Worm (Caenorhabditis elegans) whole organism, L1 larva: ENCODE data around the gene Y75B8A.7.

Experiments
- C04F5.9 ChIP-seq: sonication (generic microtip); optimal IDR thresholded peaks from 2 replicates; lab custom pipeline; 2016; ENCODE audit warnings: missing genetic modification characterization, missing compliant biosample characterization
- C16A3.4 ChIP-seq: fragments of 150-350 bp; optimal IDR thresholded peaks from 2 replicates; lab custom pipeline; 2014; ENCODE audit warnings: missing biosample characterization, missing genetic modification characterization
- C34B4.2 ChIP-seq: sonication (generic microtip); optimal IDR thresholded peaks from 2 replicates; lab custom pipeline; 2017; ENCODE audit warnings: mild to moderate bottlenecking, missing genetic modification characterization, missing compliant biosample characterization
- F16B12.6 ChIP-seq: fragments of 150-350 bp; optimal IDR thresholded peaks from 2 replicates; lab custom pipeline; 2014; ENCODE audit warnings: missing biosample characterization, missing genetic modification characterization
- aly-2 ChIP-seq: fragments of 150-350 bp; optimal IDR thresholded peaks from 2 replicates; lab custom pipeline; 2014; ENCODE audit warnings: missing biosample characterization, missing genetic modification characterization
- blmp-1 ChIP-seq: fragments of 150-350 bp; optimal IDR thresholded peaks from 2 replicates; lab custom pipeline; 2014; ENCODE audit warnings: missing biosample characterization, missing genetic modification characterization
- efl-1 ChIP-seq, 4 experiments: fragments of 150-350 bp; optimal IDR thresholded peaks in 3 of 4; peaks in 1 of 4; 1 replicate in 1 of 4; 2 replicates in 3 of 4; lab custom pipeline; 2014; ENCODE audit warnings: missing biosample characterization in 2 of 4, missing genetic modification characterization in 2 of 4, missing genetic modification reagents in 2 of 4
- efl-3 ChIP-seq: fragments of 200-800 bp; sonication (Bioruptor generic); optimal IDR thresholded peaks from 2 replicates; lab custom pipeline; 2018; ENCODE audit warnings: mild to moderate bottlenecking, missing genetic modification characterization, missing compliant biosample characterization
- egl-13 ChIP-seq: sonication (generic microtip); optimal IDR thresholded peaks from 2 replicates; lab custom pipeline; 2016; ENCODE audit warnings: missing genotype, missing genetic modification reagents, missing genetic modification characterization, missing compliant biosample characterization
- elt-2 ChIP-seq: sonication (generic microtip); optimal IDR thresholded peaks from 2 replicates; lab custom pipeline; 2016; ENCODE audit warnings: missing genetic modification characterization, mild to moderate bottlenecking, inconsistent platforms, missing compliant biosample characterization, missing genetic modification reagents
- elt-3 ChIP-seq, 6 experiments: fragments of 150-350 bp in 1 of 6; sonication (generic microtip); optimal IDR thresholded peaks; 2 replicates each; lab custom pipeline; 2017 to 2018; ENCODE audit warnings: missing biosample characterization in 6 of 6, missing genetic modification characterization in 6 of 6, inconsistent platforms in 1 of 6
- ets-5 ChIP-seq: fragments of 200-800 bp; sonication (Bioruptor generic); IDR thresholded peaks from 2 replicates; pipeline ENCODE4 v1.3.6; 2022; ENCODE audit warnings: missing genetic modification characterization, missing compliant biosample characterization
- hlh-4 ChIP-seq: sonication (generic microtip); optimal IDR thresholded peaks from 2 replicates; lab custom pipeline; 2016; ENCODE audit warnings: mild to moderate bottlenecking, missing genetic modification characterization, missing compliant biosample characterization
- isw-1 ChIP-seq: fragments of 200-800 bp; sonication (Bioruptor generic); IDR thresholded peaks from 2 replicates; pipeline ENCODE4 v1.3.6; 2022; ENCODE audit warnings: missing genetic modification characterization, missing compliant biosample characterization
- lin-14 ChIP-seq: fragments of 200-800 bp; sonication (Bioruptor generic); optimal IDR thresholded peaks from 2 replicates; lab custom pipeline; 2018; ENCODE audit warnings: mild to moderate bottlenecking, missing genetic modification characterization, moderate library complexity, missing compliant biosample characterization
- lin-35 ChIP-seq, 2 experiments: fragments of 150-350 bp; optimal IDR thresholded peaks; 2 replicates each; lab custom pipeline; 2014; ENCODE audit warnings: missing biosample characterization in 2 of 2, missing genetic modification characterization in 2 of 2, missing genetic modification reagents in 2 of 2
- lsy-2 ChIP-seq, 2 experiments: fragments of 150-350 bp; optimal IDR thresholded peaks; 2 replicates each; lab custom pipeline; 2014; ENCODE audit warnings: missing biosample characterization in 2 of 2, missing genetic modification characterization in 2 of 2
- mab-9 ChIP-seq: fragments of 200-800 bp; sonication (Bioruptor generic); IDR thresholded peaks from 2 replicates; pipeline ENCODE4 v1.3.6; 2022; ENCODE audit warnings: missing genetic modification reagents, missing genetic modification characterization, missing compliant biosample characterization
- mep-1 ChIP-seq: fragments of 150-350 bp; optimal IDR thresholded peaks from 2 replicates; lab custom pipeline; 2014; ENCODE audit warnings: missing biosample characterization, missing genetic modification characterization
- nhr-19 ChIP-seq: fragments of 200-800 bp; sonication (Bioruptor generic); conservative IDR thresholded peaks from 2 replicates; pipeline ENCODE4 v1.3.6; 2022; ENCODE audit warnings: missing genetic modification characterization, missing compliant biosample characterization
- nhr-20 ChIP-seq: sonication (generic microtip); optimal IDR thresholded peaks from 2 replicates; lab custom pipeline; 2016; ENCODE audit warnings: mild to moderate bottlenecking, missing genetic modification characterization, missing compliant biosample characterization
- nhr-237 ChIP-seq: fragments of 150-350 bp; optimal IDR thresholded peaks from 2 replicates; lab custom pipeline; 2014; ENCODE audit warnings: missing biosample characterization, missing genetic modification characterization
- nhr-47 ChIP-seq: sonication (generic microtip); optimal IDR thresholded peaks from 2 replicates; lab custom pipeline; 2016; ENCODE audit warnings: mild to moderate bottlenecking, missing genetic modification characterization, moderate library complexity, missing compliant biosample characterization
- nhr-71 ChIP-seq: sonication (generic microtip); optimal IDR thresholded peaks from 2 replicates; lab custom pipeline; 2016; ENCODE audit warnings: mild to moderate bottlenecking, missing genetic modification characterization, moderate library complexity, missing compliant biosample characterization
- nhr-76 ChIP-seq: sonication (generic microtip); optimal IDR thresholded peaks from 2 replicates; lab custom pipeline; 2017; ENCODE audit warnings: missing biosample characterization, missing genetic modification characterization
- nhr-77 ChIP-seq: fragments of 150-350 bp; optimal IDR thresholded peaks from 2 replicates; lab custom pipeline; 2014; ENCODE audit warnings: missing biosample characterization, missing genetic modification characterization
- nhr-84 ChIP-seq: sonication (generic microtip); optimal IDR thresholded peaks from 2 replicates; lab custom pipeline; 2017; ENCODE audit warnings: missing biosample characterization, missing genetic modification characterization
- nhr-85 ChIP-seq: sonication (generic microtip); peaks from one replicate; lab custom pipeline; 2016; ENCODE audit warnings: missing genetic modification characterization, inconsistent platforms, missing compliant biosample characterization
- nhr-90 ChIP-seq: sonication (generic microtip); optimal IDR thresholded peaks from 2 replicates; lab custom pipeline; 2016; ENCODE audit warnings: mild to moderate bottlenecking, missing genetic modification characterization, missing compliant biosample characterization; ENCODE audit not compliant: poor library complexity
- pax-3 ChIP-seq: fragments of 200-800 bp; sonication (Bioruptor generic); optimal IDR thresholded peaks from 2 replicates; lab custom pipeline; 2018; ENCODE audit warnings: mild to moderate bottlenecking, missing genetic modification characterization, moderate library complexity, missing compliant biosample characterization
- sup-37 ChIP-seq: fragments of 200-800 bp; sonication (Bioruptor generic); optimal IDR thresholded peaks from 2 replicates; lab custom pipeline; 2018; ENCODE audit warnings: mild to moderate bottlenecking, missing genetic modification characterization, missing compliant biosample characterization
- tbx-2 ChIP-seq: sonication (generic microtip); optimal IDR thresholded peaks from 2 replicates; lab custom pipeline; 2016; ENCODE audit warnings: missing genetic modification characterization, missing compliant biosample characterization
- unc-30 ChIP-seq: sonication (generic microtip); optimal IDR thresholded peaks from 2 replicates; lab custom pipeline; 2017; ENCODE audit warnings: missing biosample characterization, missing genetic modification characterization
- unc-62 ChIP-seq: fragments of 150-350 bp; optimal IDR thresholded peaks from 2 replicates; lab custom pipeline; 2014; ENCODE audit warnings: missing biosample characterization, missing genetic modification reagents, missing genetic modification characterization
- ztf-4 ChIP-seq: fragments of 150-350 bp; optimal IDR thresholded peaks from 2 replicates; lab custom pipeline; 2014; ENCODE audit warnings: missing biosample characterization, missing genetic modification characterization

Y75B8A.7 gene

DNA sequence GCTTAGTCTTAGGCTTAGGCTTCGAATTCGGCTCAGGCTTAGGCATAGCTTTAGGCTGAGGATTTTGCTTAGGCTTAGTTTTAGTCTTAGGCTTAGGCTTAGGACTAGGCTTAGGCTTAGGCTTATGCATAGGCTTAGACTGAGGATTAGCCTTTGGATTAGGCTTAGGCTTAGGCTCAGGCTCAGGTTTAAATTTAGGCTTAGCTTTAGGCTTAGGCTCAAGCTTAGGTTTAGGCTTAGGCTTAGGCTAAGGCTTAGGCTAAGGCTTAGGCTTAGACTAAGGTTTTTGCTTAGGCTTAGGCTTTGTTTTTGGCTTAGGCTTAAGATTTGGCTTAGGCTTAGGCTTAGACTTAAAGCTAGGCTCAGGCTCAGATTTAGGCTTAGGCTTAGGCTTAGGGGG lies 20.9 kb upstream of the Y75B8A.7 start:
- no peak for TF ChIP-seq pax-3
- no peak for TF ChIP-seq C16A3.4 (tag; lab: Kevin White, UChicago)
- TF ChIP-seq efl-1 (optimal IDR thresholded peaks at IDR 0.05; lab: Kevin White, UChicago), result no peak
- TF ChIP-seq efl-1 (GFP tag; optimal IDR thresholded peaks at IDR 0.05 in 1 of 2; lab: Kevin White, UChicago), result peak in 1 of 2 experiments; percentile 38
- TF ChIP-seq C04F5.9 (tag; lab: Kevin White, UChicago), result no peak

DNA sequence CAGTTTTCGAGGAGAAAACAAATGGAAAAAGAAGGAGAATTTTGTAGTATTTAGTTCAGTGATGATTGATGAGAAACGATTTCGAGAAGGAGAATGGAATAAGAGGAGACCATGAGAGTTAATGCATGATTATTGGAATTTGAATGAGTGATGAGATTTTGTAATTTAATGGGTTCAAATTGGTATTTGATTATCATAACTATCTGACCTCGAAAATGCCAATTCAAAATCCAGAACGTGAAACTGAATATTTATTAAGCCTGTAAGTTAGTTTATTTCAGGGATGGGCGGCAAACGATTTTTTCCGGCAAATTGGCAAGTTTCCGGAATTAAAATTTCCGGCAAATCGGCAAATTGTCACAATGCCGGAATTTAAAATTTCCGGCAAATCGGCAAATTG lies 19.6 kb upstream of the Y75B8A.7 start:
- TF ChIP-seq nhr-85 (tag; lab: Kevin White, UChicago) (no peak), egl-13 (tag; lab: Kevin White, UChicago) (no peak), nhr-19 (no peak), F16B12.6 (tag; lab: Kevin White, UChicago) (no peak), blmp-1 (tag; lab: Kevin White, UChicago) (peak; percentile 19)

DNA sequence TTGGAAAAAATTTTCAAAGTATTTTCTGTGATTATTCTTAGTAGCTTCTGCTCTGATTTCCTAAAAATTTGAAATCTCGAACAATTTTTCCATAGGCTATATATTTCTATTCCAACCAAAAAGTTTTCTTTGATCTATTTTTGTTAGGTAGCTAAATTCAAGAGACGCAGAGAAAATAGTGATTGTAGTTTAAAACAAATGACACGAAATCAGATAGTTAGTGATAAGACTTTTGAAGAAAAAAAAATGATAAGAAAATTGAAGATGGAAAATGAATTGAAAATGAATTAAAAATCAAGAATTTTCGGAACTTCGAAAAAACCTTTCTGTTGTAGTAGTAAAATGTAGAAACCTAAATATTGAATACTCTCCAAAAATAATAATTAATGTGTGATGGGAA lies 17.1 kb upstream of the Y75B8A.7 start:
- peak; percentile 44 for TF ChIP-seq elt-2 (tag; lab: Kevin White, UChicago)
- TF ChIP-seq sup-37, result no peak
- TF ChIP-seq hlh-4, result no peak
- no peak for TF ChIP-seq nhr-47
- peak in 2 of 6 experiments; percentile 1 to 44 for TF ChIP-seq elt-3 (tag; optimal IDR thresholded peaks at IDR 0.05; lab: Kevin White, UChicago)
- peak in 1 of 2 experiments; percentile 6 for TF ChIP-seq lin-35 (GFP tag; optimal IDR thresholded peaks at IDR 0.05; lab: Kevin White, UChicago)
- TF ChIP-seq aly-2 (tag; lab: Kevin White, UChicago), result no peak
- no peak for TF ChIP-seq F16B12.6 (tag; lab: Kevin White, UChicago)
- no peak for TF ChIP-seq isw-1 (GFP tag; lab: Robert Waterston, UW)
- TF ChIP-seq nhr-237 (tag; lab: Kevin White, UChicago), result no peak
- TF ChIP-seq ztf-4 (tag; lab: Kevin White, UChicago), result no peak
- TF ChIP-seq nhr-77, result no peak

DNA sequence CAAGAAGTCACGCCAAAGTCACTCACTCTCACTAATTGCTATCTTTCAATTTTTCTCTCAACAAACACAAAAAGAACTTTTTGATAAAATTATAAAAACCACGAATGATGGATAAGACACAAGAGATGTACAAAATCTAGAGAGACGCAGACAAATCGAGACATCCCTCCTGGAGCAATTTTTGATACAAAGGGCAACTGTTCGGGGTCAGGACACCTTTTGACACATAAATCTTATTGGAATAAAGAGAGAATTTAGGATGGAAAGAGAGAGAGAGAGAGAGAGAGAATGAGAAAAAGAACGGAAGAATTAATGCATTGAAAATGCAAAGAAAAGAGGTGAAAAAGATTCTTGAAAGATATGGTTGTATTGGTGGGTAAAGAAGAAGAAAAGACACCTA lies 15.6 kb upstream of the Y75B8A.7 start:
- TF ChIP-seq blmp-1 (tag; lab: Kevin White, UChicago) (peak; percentile 32), unc-62 (GFP tag; lab: Kevin White, UChicago) (no peak), ets-5 (GFP tag; lab: Robert Waterston, UW) (no peak), nhr-84 (tag; lab: Kevin White, UChicago) (no peak), nhr-90 (tag; lab: Kevin White, UChicago) (no peak), mep-1 (tag; lab: Kevin White, UChicago) (peak; percentile 21), lin-14 (GFP tag; lab: Kevin White, UChicago) (peak; percentile 72), nhr-71 (tag; lab: Kevin White, UChicago) (peak; percentile 35), C34B4.2 (tag; lab: Kevin White, UChicago) (no peak), efl-1 (optimal IDR thresholded peaks at IDR 0.05; lab: Kevin White, UChicago) (no peak), efl-1 (GFP tag; optimal IDR thresholded peaks at IDR 0.05 in 1 of 2; lab: Kevin White, UChicago) (peak in 1 of 2 experiments; percentile 40), efl-3 (no peak), sup-37 (no peak), lin-35 (GFP tag; optimal IDR thresholded peaks at IDR 0.05; lab: Kevin White, UChicago) (peak in 1 of 2 experiments; percentile 3), nhr-20 (tag; lab: Kevin White, UChicago) (no peak), lsy-2 (tag; optimal IDR thresholded peaks at IDR 0.05; lab: Kevin White, UChicago) (peak in 1 of 2 experiments; percentile 9)

DNA sequence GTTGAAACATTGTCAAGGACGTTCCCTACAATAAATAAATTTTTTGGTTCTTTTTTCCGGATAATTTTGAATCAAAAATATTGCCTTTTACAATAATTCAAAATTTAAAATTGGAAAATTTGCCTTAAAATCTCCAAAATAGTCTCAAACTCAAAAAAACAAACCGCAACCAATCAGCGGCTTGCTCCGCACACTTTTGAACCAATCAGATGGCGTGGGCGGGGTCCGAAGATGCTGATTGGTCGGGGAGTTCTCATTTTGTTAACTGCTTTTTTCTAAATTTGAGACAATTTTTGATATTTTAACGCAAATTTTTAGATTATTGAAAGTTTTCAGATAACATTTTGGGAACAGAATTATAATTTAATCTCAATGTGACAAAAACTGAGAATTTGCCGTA lies 15.2 kb upstream of the Y75B8A.7 start:
- TF ChIP-seq nhr-71 (tag; lab: Kevin White, UChicago), result no peak
- peak; percentile 15; the same call in 1 of the 2 replicates for TF ChIP-seq mab-9 (GFP tag; lab: Robert Waterston, UW)
- TF ChIP-seq, all 84 proteins: peak for 1

DNA sequence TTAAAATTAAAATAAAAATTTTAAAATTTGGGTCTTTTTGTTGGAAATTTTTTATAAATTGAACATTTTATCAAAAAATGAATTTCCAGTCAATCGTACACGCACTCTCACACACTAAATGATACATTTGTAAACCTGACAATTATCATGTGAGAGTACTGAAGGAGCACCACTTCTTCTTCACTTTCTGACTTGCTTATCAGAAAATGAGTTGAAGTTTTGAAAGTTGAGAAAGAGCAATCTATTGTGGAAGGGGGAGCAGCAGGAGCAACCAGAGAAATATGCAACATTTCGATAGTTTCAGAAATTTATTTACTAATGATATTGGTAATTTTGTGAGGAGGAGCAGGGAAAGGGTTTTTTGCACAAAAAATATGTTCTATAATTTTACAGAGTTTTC lies 14.5 kb upstream of the Y75B8A.7 start:
- peak; percentile 25 for TF ChIP-seq elt-2 (tag; lab: Kevin White, UChicago)
- no peak for TF ChIP-seq nhr-76 (tag; lab: Kevin White, UChicago)
- TF ChIP-seq unc-30 (tag; lab: Kevin White, UChicago), result no peak
- TF ChIP-seq nhr-84 (tag; lab: Kevin White, UChicago), result no peak
- TF ChIP-seq nhr-85 (tag; lab: Kevin White, UChicago), result peak; percentile 52
- TF ChIP-seq egl-13 (tag; lab: Kevin White, UChicago), result no peak
- TF ChIP-seq lin-35 (GFP tag; optimal IDR thresholded peaks at IDR 0.05; lab: Kevin White, UChicago), result peak in 1 of 2 experiments; percentile 18
- TF ChIP-seq tbx-2, result no peak
